Fruit fly (Drosophila melanogaster): ENCODE results near the gene ND-13B.

Gene ND-13B

DNA sequence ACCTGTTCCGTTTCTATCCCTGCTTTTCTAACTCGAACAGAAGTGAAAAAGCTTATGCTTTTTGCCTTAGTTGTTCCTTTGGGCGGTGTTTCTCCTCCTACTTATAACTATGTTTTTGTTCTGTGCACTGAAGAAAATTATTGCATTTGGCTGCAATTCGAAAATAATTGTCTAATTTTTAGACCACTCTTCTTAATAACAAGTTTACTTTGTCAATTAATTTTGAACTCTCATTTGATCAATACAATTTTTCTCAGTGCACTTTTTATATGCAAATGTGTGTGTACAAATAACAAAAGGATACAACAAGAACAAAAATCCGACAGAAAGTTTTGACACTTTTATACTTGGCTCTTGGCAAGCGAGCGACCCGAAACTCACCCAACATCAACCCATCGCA lies 41.2 kb upstream of the ND-13B start (continued):
- TF ChIP-seq E2f1 (GFP tag; IDR thresholded peaks at IDR 0.05) (peak; percentile 24; the same call in 1 of the 2 replicates), CG15073 (GFP tag; optimal IDR thresholded peaks at IDR 0.05) (no peak), bsh (GFP tag; optimal IDR thresholded peaks at IDR 0.05) (peak in 1 of 2 experiments; percentile 68), otp (GFP tag; IDR thresholded peaks at IDR 0.05) (0 out of 3 replicates have a peak, but pooled peaks have one; percentile 50), Aef1 (GFP tag; IDR thresholded peaks at IDR 0.05) (no peak), BtbVII (GFP tag; optimal IDR thresholded peaks at IDR 0.05) (no peak), CG31365 (tag; optimal IDR thresholded peaks at IDR 0.05) (no peak), ro (GFP tag; IDR thresholded peaks at IDR 0.05) (no peak), CG10321 (GFP tag; IDR thresholded peaks at IDR 0.05) (no peak), Dfd (GFP tag; optimal IDR thresholded peaks at IDR 0.05) (no peak), vfl (GFP tag; optimal IDR thresholded peaks at IDR 0.05) (no peak), br (optimal IDR thresholded peaks at IDR 0.05) (no peak), CG9609 (GFP tag; optimal IDR thresholded peaks at IDR 0.05) (peak; percentile 61), salm (tag; optimal IDR thresholded peaks at IDR 0.05) (no peak), knrl (GFP tag; IDR thresholded peaks at IDR 0.05; ENCODE audit: partially characterized antibody) (no peak), Stat92E (GFP tag; optimal IDR thresholded peaks at IDR 0.05) (no peak), Nf-YC (tag; optimal IDR thresholded peaks at IDR 0.05) (peak; percentile 11), sug (tag; optimal IDR thresholded peaks at IDR 0.05) (peak; percentile 38), CG10366 (GFP tag; IDR thresholded peaks at IDR 0.05) (peak; percentile 68), nau (GFP tag; optimal IDR thresholded peaks at IDR 0.05) (no peak), CG30020 (tag; optimal IDR thresholded peaks at IDR 0.05) (no peak), CG6854 (GFP tag; optimal IDR thresholded peaks at IDR 0.05) (peak; percentile 35), CG18764 (GFP tag; optimal IDR thresholded peaks at IDR 0.05) (peak; percentile 9), mld (GFP tag; IDR thresholded peaks at IDR 0.05; ENCODE audit: partially characterized antibody) (no peak), CG7556 (GFP tag; optimal IDR thresholded peaks at IDR 0.05) (peak; percentile 73), crc (GFP tag; optimal IDR thresholded peaks at IDR 0.05) (peak; percentile 64), zf30C (GFP tag; optimal IDR thresholded peaks at IDR 0.05) (peak; percentile 24), CG13775 (GFP tag; optimal IDR thresholded peaks at IDR 0.05) (peak; percentile 22), row (GFP tag; IDR thresholded peaks at IDR 0.05) (peak; percentile 76), CG2202 (tag; optimal IDR thresholded peaks at IDR 0.05) (no peak), Ptx1 (GFP tag; IDR thresholded peaks at IDR 0.05) (peak; percentile 66), p53 (GFP tag; optimal IDR thresholded peaks at IDR 0.05) (no peak), ase (GFP tag; IDR thresholded peaks at IDR 0.05) (0 out of 3 replicates have a peak, but pooled peaks have one; percentile 38), Pdp1 (GFP tag; optimal IDR thresholded peaks at IDR 0.05) (peak; percentile 59 to 74), fu2 (GFP tag; optimal IDR thresholded peaks at IDR 0.05) (peak; percentile 50), dpn (GFP tag; optimal IDR thresholded peaks at IDR 0.05) (peak; percentile 68 to 78), Antp (GFP tag; optimal IDR thresholded peaks at IDR 0.05) (peak; percentile 55), ems (GFP tag; optimal IDR thresholded peaks at IDR 0.05) (peak; percentile 51), caup (GFP tag; optimal IDR thresholded peaks at IDR 0.05; ENCODE audit: severe bottlenecking) (peak; percentile 17), Vsx1 (GFP tag; optimal IDR thresholded peaks at IDR 0.05) (no peak), ind (GFP tag; optimal IDR thresholded peaks at IDR 0.05) (no peak), exex (tag; optimal IDR thresholded peaks at IDR 0.05) (peak; percentile 18), CG1832 (GFP tag; optimal IDR thresholded peaks at IDR 0.05) (no peak), CG15269 (tag; optimal IDR thresholded peaks at IDR 0.05) (peak; percentile 77), Gsc (GFP tag; IDR thresholded peaks at IDR 0.05) (no peak), esg (GFP tag; conservative IDR thresholded peaks at IDR 0.05) (peak; percentile 73), Med (GFP tag) (peak; percentile 94), E2f2 (GFP tag; IDR thresholded peaks at IDR 0.05) (peak; percentile 40; the same call in 1 of the 2 replicates), cato (GFP tag; optimal IDR thresholded peaks at IDR 0.05; ENCODE audit: borderline replicate concordance) (peak; percentile 55), HmgD (GFP tag; optimal IDR thresholded peaks at IDR 0.05) (peak; percentile 16), CG10431 (GFP tag; optimal IDR thresholded peaks at IDR 0.05) (no peak)
